Fruit fly (Drosophila melanogaster) whole organism, larva: ENCODE data around the gene CG42671.

Experiments
- noc ChIP-seq: fragments of 200-800 bp; sonication (Bioruptor generic); optimal IDR thresholded peaks from 3 replicates; lab custom pipeline; 2019; ENCODE audit warnings: missing biosample characterization, mild to moderate bottlenecking, missing genetic modification characterization, moderate library complexity

The CG42671 gene

DNA sequence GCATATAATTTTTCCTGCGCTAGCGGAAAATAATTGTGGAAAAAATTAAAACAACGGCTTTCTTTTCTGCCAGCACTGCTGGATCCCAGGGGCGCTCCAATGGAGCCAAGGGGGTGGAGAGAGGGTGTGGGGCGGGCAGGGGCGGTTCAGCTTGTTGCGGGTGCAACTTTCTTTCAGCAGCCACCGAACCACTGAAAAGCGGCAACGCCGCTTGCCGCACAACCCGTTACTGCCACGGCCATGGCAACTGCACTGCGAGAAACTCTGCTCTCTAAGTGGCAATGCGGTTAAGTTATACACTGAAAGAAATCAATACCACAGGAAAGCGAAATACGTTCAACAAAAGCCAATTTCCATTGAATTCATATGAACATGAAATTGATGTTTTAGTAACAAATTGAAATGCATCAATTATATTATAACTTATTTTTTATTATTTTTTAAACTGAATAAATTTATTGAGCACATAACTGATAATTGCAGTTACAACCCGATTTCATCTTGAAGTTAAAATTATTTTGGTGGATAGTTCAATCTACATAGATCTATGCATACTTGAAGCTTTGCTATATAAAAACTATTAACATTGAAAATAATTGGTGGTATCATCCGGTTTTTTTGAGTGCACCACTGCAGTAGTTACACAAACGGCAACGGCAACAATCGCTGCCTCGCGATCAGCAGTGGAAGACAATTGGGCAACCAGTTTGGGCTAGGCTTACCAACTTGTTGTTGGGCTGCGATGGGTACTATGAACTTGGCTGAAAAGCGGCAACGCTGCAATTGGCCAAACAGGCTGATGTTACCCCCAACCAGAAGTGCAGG, 42.1 kb downstream of the CG42671 start:
- TF ChIP-seq noc (tag; lab: Kevin White, UChicago), result peak; percentile 54

DNA sequence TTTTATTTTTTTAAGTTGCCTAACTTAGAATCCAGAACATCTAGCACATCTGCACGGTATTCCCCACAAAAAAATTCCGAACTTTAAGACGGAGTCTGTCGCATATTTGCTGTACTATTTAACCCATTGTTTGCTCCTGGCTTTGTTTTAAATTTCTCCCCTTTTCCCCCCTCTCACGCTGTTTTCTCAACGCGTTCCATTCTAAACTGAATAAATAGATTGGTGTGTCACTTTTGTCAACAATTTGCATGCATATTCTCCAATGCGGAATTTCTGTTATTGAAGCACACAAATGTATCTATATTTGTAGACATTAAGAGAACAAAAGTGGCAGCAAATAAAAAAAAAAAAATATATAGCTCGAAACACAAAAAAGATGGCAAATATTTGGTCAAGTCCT, 44.1 kb downstream of the CG42671 start:
- peak; percentile 62 for TF ChIP-seq noc (tag; lab: Kevin White, UChicago)

DNA sequence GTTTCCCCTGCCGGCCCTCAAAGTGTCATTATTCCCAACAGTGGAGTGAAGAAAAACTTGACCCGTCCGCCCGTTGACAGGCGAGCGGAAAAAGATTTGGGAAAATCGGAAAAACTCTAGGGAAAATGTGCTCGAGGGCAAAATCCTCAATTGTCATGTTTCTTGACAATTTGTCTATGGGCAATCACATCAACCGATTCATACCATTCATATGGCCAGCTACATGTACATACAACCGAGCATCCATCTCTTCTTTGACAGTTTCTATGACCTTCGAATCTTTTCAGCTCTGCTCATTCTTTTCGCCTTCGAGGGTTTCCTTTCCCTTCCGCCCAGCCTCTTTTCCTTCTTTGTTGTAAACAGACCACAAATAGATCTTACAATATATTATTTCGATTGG, 45.5 kb downstream of the CG42671 start:
- TF ChIP-seq noc (tag; lab: Kevin White, UChicago), result no peak

DNA sequence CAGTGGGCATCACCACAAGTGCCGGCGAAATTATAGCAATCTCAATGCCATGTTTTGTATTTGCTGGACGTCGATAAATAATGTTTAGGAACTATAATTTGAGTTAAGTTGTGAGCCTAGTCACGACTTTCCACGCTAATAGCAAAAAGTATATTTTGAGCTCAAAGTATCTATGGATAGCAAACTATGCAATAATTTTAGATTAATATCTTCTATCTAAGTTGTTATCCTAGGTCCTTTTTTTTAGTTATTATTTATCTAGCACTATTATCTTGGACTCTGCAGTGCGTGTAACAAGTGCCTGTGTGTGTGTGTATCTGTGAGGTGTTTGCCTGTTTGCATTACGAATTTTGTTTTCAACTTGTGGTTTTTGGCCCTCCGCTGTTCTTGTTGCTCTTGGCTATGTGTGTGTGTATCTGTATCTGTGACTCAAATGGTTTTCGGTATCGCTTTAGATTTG, 46.0 kb downstream of the CG42671 start:
- peak; percentile 59 for TF ChIP-seq noc (tag; lab: Kevin White, UChicago)

DNA sequence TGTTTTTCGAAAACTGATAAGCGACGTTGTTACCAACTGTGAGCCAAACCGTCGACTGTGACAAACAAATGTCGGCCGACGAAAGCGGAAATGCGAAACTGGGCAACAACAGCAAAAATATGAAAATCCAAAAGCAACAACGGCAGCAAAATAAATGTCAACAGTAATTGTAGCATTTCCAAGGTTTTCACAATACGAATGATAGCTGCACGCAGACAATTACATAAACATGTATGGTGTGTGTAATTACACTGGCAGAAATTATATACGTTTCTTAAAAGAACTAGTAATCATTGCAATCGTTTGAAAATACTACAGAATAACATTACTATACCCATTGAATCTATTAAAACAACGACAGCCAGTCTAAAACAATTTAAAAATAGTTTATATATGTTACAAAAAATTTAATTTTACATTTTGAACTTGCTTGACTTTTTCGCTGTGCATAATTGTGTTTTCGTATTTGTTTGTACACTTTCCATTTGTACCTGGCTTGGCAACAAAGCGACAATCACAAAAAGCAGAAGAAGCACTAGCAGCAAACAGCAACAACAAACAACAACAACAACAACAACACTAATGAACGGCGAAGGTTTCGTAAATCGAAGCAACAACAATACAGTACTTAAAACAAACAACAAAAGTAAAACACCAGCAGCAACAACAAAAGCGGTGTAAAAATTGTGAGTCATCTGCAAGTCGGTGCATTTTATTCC, 46.6 kb downstream of the CG42671 start:
- no peak for TF ChIP-seq noc (tag; lab: Kevin White, UChicago)

DNA sequence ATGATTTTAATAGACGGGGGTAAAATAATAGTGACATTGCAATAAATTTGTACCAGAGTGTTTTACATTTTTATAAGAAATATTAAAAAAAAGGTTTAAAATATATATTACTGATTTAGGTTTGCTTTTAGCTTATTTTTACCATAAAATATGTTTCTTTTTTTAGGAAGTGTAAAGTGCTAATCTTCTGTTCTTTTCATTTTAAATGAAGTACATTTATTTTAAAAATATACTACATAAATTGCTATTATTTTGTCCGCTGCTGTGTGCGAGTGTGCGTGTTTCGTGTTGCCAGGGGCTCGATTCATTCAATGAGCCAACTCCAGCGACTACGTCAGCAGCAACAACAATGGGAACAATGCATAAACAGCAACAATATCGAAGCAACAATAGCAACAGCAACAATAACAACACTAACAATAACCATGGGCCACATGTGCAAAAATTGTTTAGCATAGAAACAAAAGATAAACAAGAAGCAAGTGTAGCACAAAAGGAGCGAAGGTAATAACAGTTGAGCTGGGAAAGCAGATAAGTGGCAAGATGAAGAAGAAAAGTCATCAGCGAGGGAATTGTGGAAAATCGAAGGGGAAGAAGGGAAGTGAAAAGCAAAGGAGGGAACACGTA, 47.3 kb downstream of the CG42671 start:
- TF ChIP-seq noc (tag; lab: Kevin White, UChicago), result peak; percentile 86

DNA sequence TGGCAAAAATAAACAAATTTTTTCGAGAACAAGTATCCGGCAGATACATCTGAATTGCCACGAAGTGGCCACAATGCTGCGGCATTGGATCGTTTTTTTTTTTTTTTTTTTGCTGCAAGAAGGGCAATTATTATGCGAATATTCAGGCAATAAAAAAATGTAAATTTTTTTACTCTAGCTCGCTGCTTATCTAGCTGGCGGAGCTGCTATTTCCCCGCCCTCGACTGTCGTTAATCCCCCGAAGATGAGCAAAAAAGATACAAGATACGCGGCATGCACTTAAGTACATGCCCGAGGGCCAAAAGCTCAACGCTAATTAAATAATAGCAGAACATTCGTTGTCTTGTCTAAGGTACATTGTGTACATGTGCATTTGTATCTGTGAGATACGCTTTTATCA, 47.9 kb downstream of the CG42671 start:
- TF ChIP-seq noc (tag; lab: Kevin White, UChicago), result no peak

DNA sequence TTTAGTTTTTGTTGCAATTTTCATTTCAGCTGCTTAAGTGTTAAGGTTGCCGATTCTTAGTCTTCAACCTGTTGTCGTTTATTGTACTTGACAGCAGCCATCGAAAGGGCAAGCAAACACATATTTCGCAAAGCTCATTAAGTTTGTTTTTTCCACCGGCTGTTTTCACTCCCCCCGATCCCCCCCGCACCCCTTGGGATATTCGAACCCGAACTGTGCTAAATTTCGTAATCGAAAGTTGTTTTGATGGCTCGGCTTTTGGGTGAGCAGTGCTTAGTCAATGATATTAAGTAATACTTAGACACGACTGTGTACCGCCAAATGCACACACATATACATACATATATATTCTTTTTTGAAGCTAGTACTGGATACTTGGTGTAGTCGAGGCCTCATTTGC, 49.7 kb downstream of the CG42671 start:
- TF ChIP-seq noc (tag; lab: Kevin White, UChicago), result no peak

DNA sequence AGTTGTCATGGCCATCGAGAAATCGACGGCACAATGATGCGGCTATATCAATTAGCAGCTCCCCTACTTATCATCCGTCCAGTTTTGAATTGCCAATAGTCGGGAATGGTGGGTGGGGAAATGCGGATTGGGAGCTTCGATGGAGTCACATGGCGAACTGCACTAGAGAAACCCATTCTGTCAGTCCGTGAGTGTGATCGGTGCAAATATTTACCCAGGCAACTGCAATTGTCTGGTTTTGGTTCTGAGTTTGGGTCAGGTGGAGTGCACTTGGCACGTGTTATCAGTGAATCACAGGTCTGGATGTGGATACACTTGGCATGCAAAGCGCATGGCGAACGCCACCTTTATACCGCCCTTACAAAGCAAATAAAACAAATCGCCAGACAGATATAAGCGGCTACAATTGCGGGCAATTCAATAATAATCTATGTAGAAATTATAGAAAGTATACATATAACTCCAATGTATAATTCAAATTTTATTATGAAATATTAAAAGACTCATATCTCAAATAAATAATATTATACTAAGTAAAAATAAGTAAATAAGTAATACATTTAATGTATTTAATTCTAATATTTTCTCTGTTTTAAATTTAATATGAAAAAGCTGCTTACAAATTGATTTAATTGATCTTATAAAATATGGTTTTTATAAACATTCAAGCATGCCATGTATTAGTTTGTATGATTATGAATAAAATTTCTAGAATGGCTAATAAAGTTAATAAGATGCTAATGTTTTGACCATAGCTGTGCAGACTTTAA, 58.1 kb downstream of the CG42671 start:
- no peak for TF ChIP-seq noc (tag; lab: Kevin White, UChicago)

DNA sequence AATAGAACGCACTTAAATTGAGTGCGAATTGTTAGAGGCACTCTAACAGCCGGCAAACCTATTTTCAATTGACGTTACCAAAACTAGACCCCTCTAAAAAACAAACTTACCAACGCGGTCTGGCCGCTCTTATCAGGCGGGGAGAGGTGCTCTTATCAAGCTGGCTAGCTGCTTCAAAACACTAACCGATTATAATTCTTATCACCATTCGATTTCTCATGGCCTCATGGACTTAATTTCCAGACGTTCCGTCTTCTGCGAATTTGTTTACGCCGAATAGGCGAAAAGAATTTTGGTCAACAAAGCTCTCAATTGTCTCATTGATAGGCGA, 58.7 kb downstream of the CG42671 start:
- TF ChIP-seq noc (tag; lab: Kevin White, UChicago), result peak; percentile 14

DNA sequence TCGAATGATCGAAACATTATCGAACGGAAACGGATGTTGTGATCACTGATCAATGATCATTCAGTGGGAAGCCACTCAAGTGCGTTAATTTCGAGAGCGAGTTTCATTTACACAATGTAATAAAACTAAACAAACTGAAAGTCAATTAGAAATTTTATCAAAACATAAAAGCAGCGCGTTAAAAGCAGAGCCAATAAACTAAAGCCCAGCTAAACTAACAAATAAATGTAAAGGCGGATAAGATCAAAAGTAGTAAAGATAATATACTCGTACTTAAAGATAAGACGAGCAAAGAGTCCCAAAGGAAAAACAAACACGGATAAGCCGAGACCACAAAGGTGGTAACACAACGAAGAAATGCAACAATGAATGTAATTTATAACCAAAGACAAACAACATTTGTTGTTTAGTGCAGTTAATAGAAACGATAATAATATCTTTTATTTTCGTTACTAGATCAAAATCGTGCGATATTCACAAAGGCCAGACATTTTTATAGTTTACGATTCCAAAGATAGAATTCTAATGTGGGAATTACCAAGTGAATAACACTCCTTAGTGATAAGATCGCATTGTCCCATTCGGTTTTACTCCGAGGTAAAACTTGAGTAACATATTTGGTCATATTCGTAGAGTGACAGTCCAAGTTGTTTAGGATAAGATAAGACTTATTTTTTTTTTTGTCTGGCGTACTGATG, 59.3 kb downstream of the CG42671 start:
- no peak for TF ChIP-seq noc (tag; lab: Kevin White, UChicago)

DNA sequence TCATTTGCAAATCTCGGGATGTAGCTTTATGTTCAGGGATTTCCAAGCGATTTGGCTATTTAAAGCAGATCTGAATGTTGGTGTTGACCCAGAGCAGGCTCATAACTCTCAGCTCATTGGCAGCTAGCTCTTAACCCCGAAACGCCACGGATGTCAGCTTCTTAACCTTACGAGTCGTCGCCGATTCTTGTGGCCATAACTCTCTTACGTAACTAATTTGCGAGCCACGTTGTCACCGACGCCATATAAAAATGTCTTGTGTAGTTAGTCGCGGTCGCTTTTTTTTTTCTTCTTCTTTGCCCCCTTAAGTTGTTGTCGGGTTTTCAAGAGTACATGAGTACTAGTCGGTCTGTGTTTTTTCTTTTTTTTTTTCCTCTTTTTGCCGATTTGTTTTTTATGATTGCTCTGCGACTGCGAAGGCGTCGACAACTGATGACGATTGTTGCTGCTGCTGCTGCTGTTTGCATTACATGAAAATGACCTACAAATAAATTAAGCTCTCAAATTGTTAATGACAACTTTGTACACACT, 59.9 kb downstream of the CG42671 start:
- peak; percentile 18 for TF ChIP-seq noc (tag; lab: Kevin White, UChicago)

DNA sequence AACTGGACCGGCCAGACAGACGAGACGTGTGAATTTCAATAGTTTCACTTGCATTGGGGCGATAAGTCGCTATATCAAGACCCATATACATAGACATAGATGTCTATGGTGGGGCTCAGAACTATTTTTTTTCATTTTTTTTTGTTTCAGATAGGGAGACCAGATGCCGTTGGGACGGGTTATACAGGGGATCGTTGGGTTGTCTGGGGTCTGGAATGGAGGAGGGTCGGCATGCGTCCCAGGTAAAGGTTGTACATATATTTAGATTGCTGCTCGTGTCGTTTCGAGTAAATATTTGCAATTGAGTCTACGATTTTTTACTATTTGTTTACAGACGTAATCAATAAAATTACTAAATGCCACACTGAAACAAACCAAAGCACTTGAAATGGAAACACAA, 61.7 kb downstream of the CG42671 start:
- TF ChIP-seq noc (tag; lab: Kevin White, UChicago), result no peak

DNA sequence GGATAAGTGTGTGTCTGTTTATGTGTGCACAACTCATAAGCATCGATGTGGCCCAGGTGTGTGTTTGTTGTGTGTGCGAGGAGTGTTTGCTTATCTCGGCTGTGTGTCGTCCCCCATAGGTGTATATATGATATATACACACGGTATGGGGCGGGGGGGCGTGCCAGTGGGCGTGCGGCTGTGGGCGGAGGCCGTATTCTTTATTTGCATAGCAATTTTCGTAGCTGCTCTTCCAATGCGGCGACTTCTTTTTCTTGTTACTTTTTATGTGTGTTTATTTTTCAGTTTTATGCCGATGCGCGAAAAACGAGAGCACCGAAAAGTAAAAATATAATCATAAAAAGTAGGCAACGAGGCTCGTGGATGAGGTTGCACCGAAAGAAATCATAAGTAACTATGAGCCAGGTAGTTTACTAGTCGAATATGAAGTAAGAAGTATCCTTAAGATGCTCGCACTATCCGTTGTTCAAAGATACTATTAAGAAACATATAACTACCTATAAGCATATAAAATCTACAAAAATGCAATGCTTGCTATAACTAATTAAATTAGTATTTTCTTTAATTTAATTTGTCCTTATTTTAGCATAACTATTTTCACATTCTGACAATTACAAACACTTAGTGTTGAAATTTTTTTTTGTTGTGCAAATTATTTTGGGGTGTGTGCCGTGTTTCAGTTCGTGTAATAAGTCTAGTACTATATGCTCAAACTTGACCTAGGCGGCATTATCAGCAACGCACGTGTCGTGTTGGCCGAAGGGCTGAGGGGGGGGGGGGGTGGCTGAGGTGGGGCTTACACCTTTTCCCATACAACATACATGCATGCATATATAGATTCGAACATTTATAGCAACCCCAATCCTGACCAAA, 64.4 kb downstream of the CG42671 start:
- peak; percentile 32 for TF ChIP-seq noc (tag; lab: Kevin White, UChicago)
